Worm (Caenorhabditis elegans): ENCODE data around the gene F58G6.7.

Gene F58G6.7

ce11 chrIV:9615511-9615910 lies 38.6 kb upstream of the F58G6.7 start:
- TF ChIP-seq unc-39 (tag; optimal IDR thresholded peaks at IDR 0.05) (no peak), mls-2 (tag; optimal IDR thresholded peaks at IDR 0.05) (no peak), elt-1 (tag; optimal IDR thresholded peaks at IDR 0.05; ENCODE audit: borderline replicate concordance, insufficient read depth) (peak; percentile 100), bed-3 (GFP tag; optimal IDR thresholded peaks at IDR 0.05) (no peak), sem-2 (GFP tag; optimal IDR thresholded peaks at IDR 0.05) (no peak), flh-1 (GFP tag; optimal IDR thresholded peaks at IDR 0.05) (no peak), mep-1 (tag; optimal IDR thresholded peaks at IDR 0.05) (no peak), ham-2 (GFP tag; optimal IDR thresholded peaks at IDR 0.05) (peak; percentile 56), cnd-1 (tag; optimal IDR thresholded peaks at IDR 0.05) (no peak), blmp-1 (tag; optimal IDR thresholded peaks at IDR 0.05) (no peak)

DNA sequence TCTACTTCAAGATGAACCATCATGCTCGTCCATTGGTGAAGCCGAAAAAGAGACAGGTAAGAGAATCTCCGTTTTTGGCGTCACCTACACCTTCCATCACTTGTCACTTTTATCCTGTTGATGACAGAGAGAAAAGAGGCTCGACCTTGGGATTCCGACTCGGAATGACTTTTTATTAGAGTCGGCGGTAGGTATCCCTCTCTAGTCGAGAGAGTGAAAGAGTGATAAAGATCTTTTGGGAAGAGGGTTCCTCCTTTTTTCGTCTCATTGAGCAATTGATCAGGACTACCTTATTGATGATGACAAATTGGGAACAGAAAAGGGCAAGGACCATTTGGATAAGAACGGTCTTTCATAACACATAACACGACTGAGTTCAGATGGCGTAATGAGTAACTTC lies 36.8 kb upstream of the F58G6.7 start:
- TF ChIP-seq hlh-1 (tag; optimal IDR thresholded peaks at IDR 0.05) (no peak), nhr-237 (tag; optimal IDR thresholded peaks at IDR 0.05) (no peak), ztf-11 (tag; optimal IDR thresholded peaks at IDR 0.05) (no peak), flh-1 (GFP tag; optimal IDR thresholded peaks at IDR 0.05) (no peak), unc-62 (GFP tag; optimal IDR thresholded peaks at IDR 0.05) (peak; percentile 52), sem-2 (GFP tag; optimal IDR thresholded peaks at IDR 0.05) (no peak), nhr-2 (tag; optimal IDR thresholded peaks at IDR 0.05) (peak; percentile 18), blmp-1 (tag; optimal IDR thresholded peaks at IDR 0.05) (no peak), bed-3 (GFP tag; optimal IDR thresholded peaks at IDR 0.05) (no peak), sptf-1 (tag; optimal IDR thresholded peaks at IDR 0.05) (no peak), elt-1 (tag; optimal IDR thresholded peaks at IDR 0.05; ENCODE audit: borderline replicate concordance, insufficient read depth) (peak; percentile 98), ces-1 (GFP tag; optimal IDR thresholded peaks at IDR 0.05) (no peak), ceh-39 (tag; optimal IDR thresholded peaks at IDR 0.05) (no peak), tbx-8 (GFP tag; optimal IDR thresholded peaks at IDR 0.05) (no peak)

ce11 chrIV:9618015-9618414 lies 36.1 kb upstream of the F58G6.7 start:
- no peak for TF ChIP-seq nhr-237 (tag; optimal IDR thresholded peaks at IDR 0.05)
- peak; percentile 89 for TF ChIP-seq elt-1 (tag; optimal IDR thresholded peaks at IDR 0.05; ENCODE audit: borderline replicate concordance, insufficient read depth)

DNA sequence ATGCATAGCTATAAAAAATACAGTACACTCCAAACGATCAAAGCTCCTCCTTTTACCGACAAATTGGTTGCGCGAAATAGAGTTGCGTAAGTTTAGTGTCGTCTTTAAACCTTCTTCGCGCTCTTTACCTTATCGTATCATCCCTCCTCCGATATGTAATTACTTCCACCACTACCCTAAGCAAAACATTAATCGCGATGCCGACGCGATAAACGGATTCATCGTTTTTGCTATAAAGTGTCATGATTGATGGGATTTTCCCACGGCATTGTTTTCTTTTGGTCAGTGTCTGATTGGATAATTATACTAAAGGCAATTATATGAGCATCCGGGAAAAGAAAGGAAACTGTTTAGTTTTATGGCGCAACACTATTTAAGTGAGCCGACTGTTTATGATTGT lies 35.3 kb upstream of the F58G6.7 start:
- no peak for TF ChIP-seq sem-2 (GFP tag; optimal IDR thresholded peaks at IDR 0.05)
- TF ChIP-seq bed-3 (GFP tag; optimal IDR thresholded peaks at IDR 0.05), result no peak
- no peak for TF ChIP-seq ceh-83 (GFP tag; optimal IDR thresholded peaks at IDR 0.05)
- no peak for TF ChIP-seq ham-2 (GFP tag; optimal IDR thresholded peaks at IDR 0.05)
- TF ChIP-seq snpc-4 (tag; optimal IDR thresholded peaks at IDR 0.05), result no peak
- peak; percentile 9 for TF ChIP-seq unc-62 (GFP tag; optimal IDR thresholded peaks at IDR 0.05)
- TF ChIP-seq mab-5 (tag; optimal IDR thresholded peaks at IDR 0.05), result no peak
- peak; percentile 27 for TF ChIP-seq nhr-2 (tag; optimal IDR thresholded peaks at IDR 0.05)
- TF ChIP-seq ceh-43 (GFP tag; optimal IDR thresholded peaks at IDR 0.05), result peak; percentile 30
- TF ChIP-seq elt-1 (tag; optimal IDR thresholded peaks at IDR 0.05; ENCODE audit: borderline replicate concordance, insufficient read depth), result peak; percentile 99
- no peak for TF ChIP-seq mep-1 (tag; optimal IDR thresholded peaks at IDR 0.05)
- TF ChIP-seq unc-120 (tag; optimal IDR thresholded peaks at IDR 0.05; ENCODE audit: poor library complexity, severe bottlenecking), result no peak

DNA sequence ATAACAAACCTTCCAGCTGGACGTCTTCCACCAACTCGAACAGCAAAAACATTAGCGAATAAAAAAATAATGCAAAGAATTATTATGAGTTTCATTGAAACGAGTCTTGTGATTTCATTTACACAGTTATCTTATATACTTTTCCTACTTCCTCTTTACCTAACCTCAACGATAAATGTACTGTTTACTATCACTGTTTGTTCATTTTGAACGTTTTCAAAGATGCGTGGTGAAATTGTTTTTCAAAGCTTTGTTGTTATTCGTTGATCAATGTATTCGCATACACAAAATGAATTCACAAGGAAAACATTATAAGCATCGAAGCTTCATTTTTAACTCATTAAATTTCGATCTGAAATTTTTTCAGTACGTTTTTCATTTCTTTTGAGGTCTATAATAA lies 31.8 kb upstream of the F58G6.7 start, which contains the start of gene W09C2.7:
Gene W09C2.7 (minus strand): TSS at position 101 of the 400 bp plus-strand sequence.
- TF ChIP-seq unc-62 (GFP tag; optimal IDR thresholded peaks at IDR 0.05) (no peak), hlh-1 (tag; optimal IDR thresholded peaks at IDR 0.05) (no peak), pha-4 (tag; optimal IDR thresholded peaks at IDR 0.05) (no peak), elt-3 (tag; optimal IDR thresholded peaks at IDR 0.05) (no peak), mls-2 (tag; optimal IDR thresholded peaks at IDR 0.05) (no peak), lin-32 (GFP tag; optimal IDR thresholded peaks at IDR 0.05) (no peak), ceh-83 (GFP tag; optimal IDR thresholded peaks at IDR 0.05) (no peak), zip-8 (tag; optimal IDR thresholded peaks at IDR 0.05) (no peak), blmp-1 (tag; optimal IDR thresholded peaks at IDR 0.05) (no peak), bed-3 (GFP tag; optimal IDR thresholded peaks at IDR 0.05) (no peak), unc-39 (tag; optimal IDR thresholded peaks at IDR 0.05) (no peak), nhr-28 (tag; optimal IDR thresholded peaks at IDR 0.05) (no peak), nhr-12 (tag; optimal IDR thresholded peaks at IDR 0.05) (no peak), sptf-1 (tag; optimal IDR thresholded peaks at IDR 0.05) (no peak), ces-1 (GFP tag; optimal IDR thresholded peaks at IDR 0.05) (no peak), nhr-237 (tag; optimal IDR thresholded peaks at IDR 0.05) (no peak), snpc-4 (tag; optimal IDR thresholded peaks at IDR 0.05) (no peak)
